Fruit fly (Drosophila melanogaster) S2 (cell line): ENCODE measurements around the gene CG8064.

Source experiments
- CG8478 ChIP-seq: fragments of >200 bp; optimal IDR thresholded peaks from 2 replicates; lab custom pipeline; 2018
- CTCF ChIP-seq, 2 experiments: fragments of >200 bp; optimal IDR thresholded peaks; 2 replicates each; lab custom pipeline; 2018

DNA sequence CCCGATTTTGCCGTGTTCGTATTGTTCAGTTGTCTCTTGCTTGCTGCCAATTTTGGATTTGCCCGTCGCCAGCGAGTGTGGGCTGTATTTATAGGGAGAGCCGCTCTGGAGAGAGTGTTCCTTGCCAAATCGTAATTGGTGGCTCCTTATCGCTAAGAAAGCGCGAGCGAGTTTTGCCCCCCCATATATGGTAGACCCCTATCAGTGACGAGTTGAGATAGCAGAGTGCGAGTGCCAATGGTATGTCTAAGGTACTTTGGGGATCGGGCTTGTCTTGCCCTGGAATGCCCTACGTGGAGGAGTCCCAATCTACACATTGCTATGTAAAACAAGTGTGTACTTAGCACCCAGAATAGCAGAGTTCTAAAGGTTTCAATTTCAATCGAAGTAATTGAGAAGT, 4.0 kb upstream of the CG8064 start, which contains the start of gene CG7142:
- TF ChIP-seq CTCF (optimal IDR thresholded peaks at IDR 0.05; lab: Kevin White, UChicago) (no peak), CG8478 (lab: Kevin White, UChicago) (no peak)
